Worm (Caenorhabditis elegans) whole organism, midembryonic: Measurements from ENCODE around the gene F53C3.11.

Experiments
- T22C8.4 ChIP-seq: fragments of 200-800 bp; sonication (Bioruptor generic); IDR thresholded peaks from 2 replicates; pipeline ENCODE4 v1.3.6; 2022; ENCODE audit warnings: missing genetic modification characterization, missing compliant biosample characterization
- cog-1 ChIP-seq: sonication (generic microtip); optimal IDR thresholded peaks from 2 replicates; lab custom pipeline; 2016; ENCODE audit warnings: missing genetic modification characterization, missing compliant biosample characterization
- flt-1 ChIP-seq: fragments of 200-800 bp; sonication (Bioruptor generic); IDR thresholded peaks from 2 replicates; pipeline ENCODE4 v1.3.6; 2022; ENCODE audit warnings: missing genetic modification characterization, missing compliant biosample characterization
- klf-2 ChIP-seq: fragments of 200-800 bp; sonication (Bioruptor generic); conservative IDR thresholded peaks from 2 replicates; pipeline ENCODE4 v1.3.6; 2022; ENCODE audit warnings: missing genetic modification reagents, missing genetic modification characterization, missing compliant biosample characterization
- ref-1 ChIP-seq: fragments of 200-800 bp; sonication (Bioruptor generic); conservative IDR thresholded peaks from 2 replicates; pipeline ENCODE4 v1.3.6; 2022; ENCODE audit warnings: missing genetic modification reagents, missing genetic modification characterization, missing compliant biosample characterization
- ztf-23 ChIP-seq: fragments of 200-800 bp; sonication (Bioruptor generic); IDR thresholded peaks from 2 replicates; pipeline ENCODE4 v1.3.6; 2022; ENCODE audit warnings: missing genetic modification reagents, missing genetic modification characterization, missing compliant biosample characterization
- ztf-29 ChIP-seq: fragments of 200-800 bp; sonication (Bioruptor generic); IDR thresholded peaks from 2 replicates; pipeline ENCODE4 v1.3.6; 2022; ENCODE audit warnings: missing genetic modification reagents, missing genetic modification characterization, missing compliant biosample characterization

ce11 chrII:3934085-3934484 is 27.6 kb upstream of the F53C3.11 start, which contains the start of gene Y14H12B.1:
- no peak for TF ChIP-seq klf-2 (GFP tag; lab: Robert Waterston, UW)
- TF ChIP-seq flt-1 (GFP tag; lab: Robert Waterston, UW), result no peak
- no peak for TF ChIP-seq cog-1
- no peak for TF ChIP-seq T22C8.4 (GFP tag; lab: Robert Waterston, UW)
- TF ChIP-seq ref-1 (GFP tag; lab: Robert Waterston, UW), result no peak
- no peak for TF ChIP-seq ztf-23 (GFP tag; lab: Robert Waterston, UW)
- TF ChIP-seq ztf-29, result no peak
